Worm (Caenorhabditis elegans) whole organism, L1 larva: ENCODE results near the gene lat-2.

ENCODE experiments used
- C04F5.9 ChIP-seq: sonication (generic microtip); optimal IDR thresholded peaks from 2 replicates; lab custom pipeline; 2016; ENCODE audit warnings: missing genetic modification characterization, missing compliant biosample characterization
- C16A3.4 ChIP-seq: fragments of 150-350 bp; optimal IDR thresholded peaks from 2 replicates; lab custom pipeline; 2014; ENCODE audit warnings: missing biosample characterization, missing genetic modification characterization
- C34B4.2 ChIP-seq: sonication (generic microtip); optimal IDR thresholded peaks from 2 replicates; lab custom pipeline; 2017; ENCODE audit warnings: mild to moderate bottlenecking, missing genetic modification characterization, missing compliant biosample characterization
- Y116A8C.19 ChIP-seq: sonication (generic microtip); optimal IDR thresholded peaks from 2 replicates; lab custom pipeline; 2016; ENCODE audit warnings: missing compliant biosample characterization, missing genetic modification characterization, borderline replicate concordance
- aha-1 ChIP-seq: fragments of 150-350 bp; optimal IDR thresholded peaks from 2 replicates; lab custom pipeline; 2014; ENCODE audit warnings: missing biosample characterization, missing genetic modification characterization
- ceh-8 ChIP-seq: fragments of 200-800 bp; sonication (Bioruptor generic); optimal IDR thresholded peaks from 2 replicates; lab custom pipeline; 2018; ENCODE audit warnings: mild to moderate bottlenecking, missing genetic modification characterization, moderate library complexity, missing compliant biosample characterization
- ceh-88 ChIP-seq: fragments of 200-800 bp; sonication (Bioruptor generic); IDR thresholded peaks from 2 replicates; pipeline ENCODE4 v1.3.6; 2022; ENCODE audit warnings: missing genetic modification characterization, missing compliant biosample characterization
- ces-1 ChIP-seq: fragments of 150-350 bp; optimal IDR thresholded peaks from 2 replicates; lab custom pipeline; 2014; ENCODE audit warnings: missing biosample characterization, missing genetic modification reagents, missing genetic modification characterization
- dpl-1 ChIP-seq, 3 experiments: fragments of 150-350 bp in 2 of 3; sonication (generic microtip) in 1 of 3; optimal IDR thresholded peaks; 2 replicates each; lab custom pipeline; 2014 to 2017; ENCODE audit warnings: missing biosample characterization in 3 of 3, missing genetic modification characterization in 3 of 3, missing genetic modification reagents in 3 of 3
- efl-1 ChIP-seq, 4 experiments: fragments of 150-350 bp; optimal IDR thresholded peaks in 3 of 4; peaks in 1 of 4; 1 replicate in 1 of 4; 2 replicates in 3 of 4; lab custom pipeline; 2014; ENCODE audit warnings: missing biosample characterization in 2 of 4, missing genetic modification characterization in 2 of 4, missing genetic modification reagents in 2 of 4
- egl-27 ChIP-seq, 2 experiments: fragments of 150-350 bp in 1 of 2; sonication (generic microtip); optimal IDR thresholded peaks; 3 replicates each; lab custom pipeline; 2017 to 2018; ENCODE audit warnings: missing biosample characterization in 2 of 2, missing genetic modification characterization in 2 of 2, missing genetic modification reagents in 2 of 2
- elt-2 ChIP-seq: sonication (generic microtip); optimal IDR thresholded peaks from 2 replicates; lab custom pipeline; 2016; ENCODE audit warnings: missing genetic modification characterization, mild to moderate bottlenecking, inconsistent platforms, missing compliant biosample characterization, missing genetic modification reagents
- elt-3 ChIP-seq, 6 experiments: fragments of 150-350 bp in 1 of 6; sonication (generic microtip); optimal IDR thresholded peaks; 2 replicates each; lab custom pipeline; 2017 to 2018; ENCODE audit warnings: missing biosample characterization in 6 of 6, missing genetic modification characterization in 6 of 6, inconsistent platforms in 1 of 6
- ets-5 ChIP-seq: fragments of 200-800 bp; sonication (Bioruptor generic); IDR thresholded peaks from 2 replicates; pipeline ENCODE4 v1.3.6; 2022; ENCODE audit warnings: missing genetic modification characterization, missing compliant biosample characterization
- fkh-8 ChIP-seq: sonication (generic microtip); optimal IDR thresholded peaks from 2 replicates; lab custom pipeline; 2016; ENCODE audit warnings: mild to moderate bottlenecking, missing genetic modification characterization, missing compliant biosample characterization
- grh-1 ChIP-seq: fragments of 200-800 bp; sonication (Bioruptor generic); IDR thresholded peaks from 2 replicates; pipeline ENCODE4 v1.3.6; 2022; ENCODE audit warnings: missing genetic modification reagents, missing genetic modification characterization, missing compliant biosample characterization
- hlh-17 ChIP-seq: fragments of 200-800 bp; sonication (Bioruptor generic); optimal IDR thresholded peaks from 2 replicates; lab custom pipeline; 2018; ENCODE audit warnings: missing genetic modification characterization, mild to moderate bottlenecking, missing compliant biosample characterization, moderate library complexity, borderline replicate concordance
- hlh-4 ChIP-seq: sonication (generic microtip); optimal IDR thresholded peaks from 2 replicates; lab custom pipeline; 2016; ENCODE audit warnings: mild to moderate bottlenecking, missing genetic modification characterization, missing compliant biosample characterization
- hpl-2 ChIP-seq: fragments of 150-350 bp; optimal IDR thresholded peaks from 2 replicates; lab custom pipeline; 2014; ENCODE audit warnings: missing biosample characterization, missing genetic modification reagents, missing genetic modification characterization
- lin-14 ChIP-seq: fragments of 200-800 bp; sonication (Bioruptor generic); optimal IDR thresholded peaks from 2 replicates; lab custom pipeline; 2018; ENCODE audit warnings: mild to moderate bottlenecking, missing genetic modification characterization, moderate library complexity, missing compliant biosample characterization
- lin-15B ChIP-seq: fragments of 150-350 bp; sonication (generic microtip); optimal IDR thresholded peaks from 3 replicates; lab custom pipeline; 2014; ENCODE audit warnings: missing biosample characterization, missing genetic modification characterization
- lin-35 ChIP-seq, 2 experiments: fragments of 150-350 bp; optimal IDR thresholded peaks; 2 replicates each; lab custom pipeline; 2014; ENCODE audit warnings: missing biosample characterization in 2 of 2, missing genetic modification characterization in 2 of 2, missing genetic modification reagents in 2 of 2
- lsy-2 ChIP-seq, 2 experiments: fragments of 150-350 bp; optimal IDR thresholded peaks; 2 replicates each; lab custom pipeline; 2014; ENCODE audit warnings: missing biosample characterization in 2 of 2, missing genetic modification characterization in 2 of 2
- mab-9 ChIP-seq: fragments of 200-800 bp; sonication (Bioruptor generic); IDR thresholded peaks from 2 replicates; pipeline ENCODE4 v1.3.6; 2022; ENCODE audit warnings: missing genetic modification reagents, missing genetic modification characterization, missing compliant biosample characterization
- mef-2 ChIP-seq: fragments of 150-350 bp; optimal IDR thresholded peaks from 2 replicates; lab custom pipeline; 2014; ENCODE audit warnings: missing biosample characterization, missing genetic modification characterization
- nhr-11 ChIP-seq: fragments of 150-350 bp; optimal IDR thresholded peaks from 2 replicates; lab custom pipeline; 2014; ENCODE audit warnings: missing biosample characterization, missing genetic modification characterization
- nhr-12 ChIP-seq: sonication (generic microtip); optimal IDR thresholded peaks from 2 replicates; lab custom pipeline; 2017; ENCODE audit warnings: missing biosample characterization, missing genetic modification characterization
- nhr-20 ChIP-seq: sonication (generic microtip); optimal IDR thresholded peaks from 2 replicates; lab custom pipeline; 2016; ENCODE audit warnings: mild to moderate bottlenecking, missing genetic modification characterization, missing compliant biosample characterization
- nhr-77 ChIP-seq: fragments of 150-350 bp; optimal IDR thresholded peaks from 2 replicates; lab custom pipeline; 2014; ENCODE audit warnings: missing biosample characterization, missing genetic modification characterization
- nhr-85 ChIP-seq: sonication (generic microtip); peaks from one replicate; lab custom pipeline; 2016; ENCODE audit warnings: missing genetic modification characterization, inconsistent platforms, missing compliant biosample characterization
- pqm-1 ChIP-seq: sonication (generic microtip); optimal IDR thresholded peaks from 3 replicates; lab custom pipeline; 2017; ENCODE audit warnings: missing biosample characterization, missing genetic modification characterization
- snpc-4 ChIP-seq: fragments of 150-350 bp; optimal IDR thresholded peaks from 2 replicates; lab custom pipeline; 2014; ENCODE audit warnings: missing biosample characterization, missing genetic modification characterization
- snu-23 ChIP-seq: sonication (generic microtip); optimal IDR thresholded peaks from 2 replicates; lab custom pipeline; 2016; ENCODE audit warnings: missing genetic modification characterization, missing compliant biosample characterization
- sox-4 ChIP-seq: sonication (generic microtip); optimal IDR thresholded peaks from 2 replicates; lab custom pipeline; 2016; ENCODE audit warnings: missing genetic modification characterization, missing compliant biosample characterization
- sptf-1 ChIP-seq: fragments of 150-350 bp; optimal IDR thresholded peaks from 2 replicates; lab custom pipeline; 2014; ENCODE audit warnings: missing biosample characterization, missing genetic modification characterization
- sup-37 ChIP-seq: fragments of 200-800 bp; sonication (Bioruptor generic); optimal IDR thresholded peaks from 2 replicates; lab custom pipeline; 2018; ENCODE audit warnings: mild to moderate bottlenecking, missing genetic modification characterization, missing compliant biosample characterization
- tbx-2 ChIP-seq: sonication (generic microtip); optimal IDR thresholded peaks from 2 replicates; lab custom pipeline; 2016; ENCODE audit warnings: missing genetic modification characterization, missing compliant biosample characterization
- unc-130 ChIP-seq: fragments of 150-350 bp; optimal IDR thresholded peaks from 2 replicates; lab custom pipeline; 2017; ENCODE audit warnings: missing biosample characterization, missing genetic modification characterization, inconsistent platforms
- unc-86 ChIP-seq: sonication (generic microtip); optimal IDR thresholded peaks from 2 replicates; lab custom pipeline; 2016; ENCODE audit warnings: missing genetic modification characterization, missing compliant biosample characterization
- unc-98 ChIP-seq: fragments of 200-800 bp; sonication (Bioruptor generic); IDR thresholded peaks from 2 replicates; pipeline ENCODE4 v1.3.6; 2022; ENCODE audit warnings: missing genetic modification characterization, missing compliant biosample characterization
- vab-15 ChIP-seq: sonication (generic microtip); optimal IDR thresholded peaks from 2 replicates; lab custom pipeline; 2017; ENCODE audit warnings: missing genotype, mild to moderate bottlenecking, missing genetic modification characterization, missing compliant biosample characterization
- xbp-1 ChIP-seq: sonication (generic microtip); optimal IDR thresholded peaks from 2 replicates; lab custom pipeline; 2016; ENCODE audit warnings: missing genetic modification characterization, missing compliant biosample characterization
- zip-4 ChIP-seq: fragments of 200-800 bp; sonication (Bioruptor generic); optimal IDR thresholded peaks from 2 replicates; lab custom pipeline; 2018; ENCODE audit warnings: mild to moderate bottlenecking, missing genetic modification characterization, moderate library complexity, missing compliant biosample characterization
- ztf-4 ChIP-seq: fragments of 150-350 bp; optimal IDR thresholded peaks from 2 replicates; lab custom pipeline; 2014; ENCODE audit warnings: missing biosample characterization, missing genetic modification characterization

lat-2 gene

ce11 chrII:4372867-4373397 is 14.1 kb downstream of the lat-2 start:
- no peak for TF ChIP-seq fkh-8 (tag; lab: Kevin White, UChicago)
- no peak for TF ChIP-seq efl-1 (optimal IDR thresholded peaks at IDR 0.05; lab: Kevin White, UChicago)
- peak in 1 of 2 experiments; percentile 8 for TF ChIP-seq efl-1 (GFP tag; optimal IDR thresholded peaks at IDR 0.05 in 1 of 2; lab: Kevin White, UChicago)
- no peak for TF ChIP-seq ceh-88 (GFP tag; lab: Robert Waterston, UW)
- no peak for TF ChIP-seq unc-86
- no peak for TF ChIP-seq hlh-4 (tag; lab: Kevin White, UChicago)
- no peak for TF ChIP-seq elt-2 (tag; lab: Kevin White, UChicago)

ce11 chrII:4374885-4375284 is 16.0 kb downstream of the lat-2 start:
- no peak for TF ChIP-seq xbp-1
- no peak for TF ChIP-seq lin-14 (GFP tag; lab: Kevin White, UChicago)

ce11 chrII:4376295-4377172 is 17.7 kb downstream of the lat-2 start, which contains the start of gene ntl-2:
Gene ntl-2 (minus strand): TSS chrII:4376465.
- no peak for TF ChIP-seq ces-1 (GFP tag; lab: Kevin White, UChicago)
- peak; percentile 74 for TF ChIP-seq C04F5.9
- peak; percentile 82 for TF ChIP-seq ceh-88 (GFP tag; lab: Robert Waterston, UW)
- peak; percentile 13 for TF ChIP-seq nhr-12 (tag; lab: Kevin White, UChicago)
- TF ChIP-seq unc-98 (GFP tag; lab: Robert Waterston, UW), result peak; percentile 48; the same call in 1 of the 2 replicates
- TF ChIP-seq lin-15B, result peak; percentile 95
- peak; percentile 93 for TF ChIP-seq snu-23
- peak; percentile 73 for TF ChIP-seq sox-4
- TF ChIP-seq lin-35 (GFP tag; optimal IDR thresholded peaks at IDR 0.05; lab: Kevin White, UChicago), result peak; percentile 84 to 92
- TF ChIP-seq vab-15 (tag; lab: Kevin White, UChicago), result peak; percentile 95
- TF ChIP-seq nhr-11 (tag; lab: Kevin White, UChicago), result peak; percentile 79
- TF ChIP-seq ets-5 (GFP tag; lab: Robert Waterston, UW), result no peak
- peak; percentile 89 for TF ChIP-seq ztf-4 (tag; lab: Kevin White, UChicago)
- peak; percentile 99 for TF ChIP-seq ceh-8 (GFP tag; lab: Kevin White, UChicago)
- TF ChIP-seq Y116A8C.19 (tag; lab: Kevin White, UChicago), result no peak
- peak; percentile 91 for TF ChIP-seq grh-1 (GFP tag; lab: Robert Waterston, UW)
- peak; percentile 82 to 85 (median 82) for TF ChIP-seq dpl-1 (GFP tag; optimal IDR thresholded peaks at IDR 0.05; lab: Kevin White, UChicago)
- TF ChIP-seq C16A3.4 (tag; lab: Kevin White, UChicago), result peak; percentile 89
- peak; percentile 97 for TF ChIP-seq nhr-77 (tag; lab: Kevin White, UChicago)
- peak; percentile 86 for TF ChIP-seq xbp-1
- peak; percentile 88 for TF ChIP-seq unc-130 (tag; lab: Kevin White, UChicago)
- TF ChIP-seq elt-3 (tag; optimal IDR thresholded peaks at IDR 0.05; lab: Kevin White, UChicago), result peak in 3 of 6 experiments; percentile 74 to 82 (median 77)
- no peak for TF ChIP-seq sptf-1 (tag; lab: Kevin White, UChicago)
- TF ChIP-seq nhr-85 (tag; lab: Kevin White, UChicago), result peak; percentile 97
- TF ChIP-seq pqm-1 (tag; lab: Kevin White, UChicago), result peak; percentile 47
- TF ChIP-seq lin-14 (GFP tag; lab: Kevin White, UChicago), result peak; percentile 100
- TF ChIP-seq mef-2, result peak; percentile 77
- TF ChIP-seq lsy-2 (tag; optimal IDR thresholded peaks at IDR 0.05; lab: Kevin White, UChicago), result peak; percentile 99
- TF ChIP-seq zip-4 (GFP tag; lab: Kevin White, UChicago), result peak; percentile 77
- peak; percentile 70 for TF ChIP-seq C34B4.2
- TF ChIP-seq snpc-4 (tag; lab: Kevin White, UChicago), result peak; percentile 88
- peak; percentile 95 for TF ChIP-seq nhr-20 (tag; lab: Kevin White, UChicago)
- TF ChIP-seq sup-37 (GFP tag; lab: Kevin White, UChicago), result peak; percentile 92
- peak; percentile 89 to 94 for TF ChIP-seq efl-1 (optimal IDR thresholded peaks at IDR 0.05; lab: Kevin White, UChicago)
- peak; percentile 76 to 98 for TF ChIP-seq efl-1 (GFP tag; optimal IDR thresholded peaks at IDR 0.05 in 1 of 2; lab: Kevin White, UChicago)
- TF ChIP-seq tbx-2, result peak; percentile 93
- peak; percentile 56 for TF ChIP-seq hpl-2 (GFP tag; lab: Kevin White, UChicago)
- TF ChIP-seq aha-1 (tag; lab: Kevin White, UChicago), result peak; percentile 70
- no peak for TF ChIP-seq hlh-17 (GFP tag; lab: Kevin White, UChicago)
- TF ChIP-seq mab-9 (GFP tag; lab: Robert Waterston, UW), result peak; percentile 90
- TF ChIP-seq egl-27 (tag; optimal IDR thresholded peaks at IDR 0.05; lab: Kevin White, UChicago), result peak; percentile 48 to 82
